Fruit fly (Drosophila melanogaster): ENCODE results near the gene klar.

DNA sequence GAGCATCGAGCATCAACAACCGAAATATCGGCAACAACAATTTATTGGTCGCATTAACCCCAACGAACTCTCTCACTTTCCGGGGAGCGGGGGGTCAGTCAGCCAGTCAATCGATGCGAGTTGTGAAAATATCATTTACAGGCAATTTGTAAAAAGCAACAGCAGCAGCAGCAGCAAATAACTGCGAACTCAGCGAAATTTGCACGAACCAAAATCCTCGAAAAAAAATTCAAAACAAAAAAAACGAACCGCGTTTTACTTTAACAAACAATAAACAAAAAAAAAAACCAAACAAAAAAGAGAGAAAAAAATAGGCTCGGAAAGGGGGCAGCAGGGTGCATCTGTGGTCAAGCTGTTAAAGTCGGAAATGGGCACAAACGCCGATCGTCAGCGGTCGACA is 24.8 kb downstream of the klar start:
- no peak for TF ChIP-seq Pif1A (GFP tag; optimal IDR thresholded peaks at IDR 0.05)
- no peak for TF ChIP-seq rn (GFP tag; IDR thresholded peaks at IDR 0.05)
- no peak for TF ChIP-seq CG8301 (tag; optimal IDR thresholded peaks at IDR 0.05)
- no peak for TF ChIP-seq CG13204 (GFP tag; optimal IDR thresholded peaks at IDR 0.05)
- TF ChIP-seq CG15710 (tag; optimal IDR thresholded peaks at IDR 0.05): no peak
- TF ChIP-seq CG9948 (tag; optimal IDR thresholded peaks at IDR 0.05): no peak
- no peak for TF ChIP-seq EcR (GFP tag; optimal IDR thresholded peaks at IDR 0.05)
- no peak for TF ChIP-seq CG12605 (GFP tag; IDR thresholded peaks at IDR 0.05)
- no peak for TF ChIP-seq CG14655 (GFP tag; optimal IDR thresholded peaks at IDR 0.05)
- no peak for TF ChIP-seq D1 (tag; optimal IDR thresholded peaks at IDR 0.05)
- TF ChIP-seq CG34367 (tag; optimal IDR thresholded peaks at IDR 0.05): no peak
- no peak for TF ChIP-seq Ets98B (GFP tag; IDR thresholded peaks at IDR 0.05)
- no peak for TF ChIP-seq gl (tag; optimal IDR thresholded peaks at IDR 0.05)

All from whole organism, pupa.